Worm (Caenorhabditis elegans) whole organism, midembryonic: ENCODE measurements around the gene arrd-6.

Experiments used
- T22C8.4 ChIP-seq: fragments of 200-800 bp; sonication (Bioruptor generic); IDR thresholded peaks from 2 replicates; pipeline ENCODE4 v1.3.6; 2022; ENCODE audit warnings: missing genetic modification characterization, missing compliant biosample characterization
- cog-1 ChIP-seq: sonication (generic microtip); optimal IDR thresholded peaks from 2 replicates; lab custom pipeline; 2016; ENCODE audit warnings: missing genetic modification characterization, missing compliant biosample characterization
- flt-1 ChIP-seq: fragments of 200-800 bp; sonication (Bioruptor generic); IDR thresholded peaks from 2 replicates; pipeline ENCODE4 v1.3.6; 2022; ENCODE audit warnings: missing genetic modification characterization, missing compliant biosample characterization
- klf-2 ChIP-seq: fragments of 200-800 bp; sonication (Bioruptor generic); conservative IDR thresholded peaks from 2 replicates; pipeline ENCODE4 v1.3.6; 2022; ENCODE audit warnings: missing genetic modification reagents, missing genetic modification characterization, missing compliant biosample characterization
- ref-1 ChIP-seq: fragments of 200-800 bp; sonication (Bioruptor generic); conservative IDR thresholded peaks from 2 replicates; pipeline ENCODE4 v1.3.6; 2022; ENCODE audit warnings: missing genetic modification reagents, missing genetic modification characterization, missing compliant biosample characterization
- tab-1 ChIP-seq: fragments of 200-800 bp; sonication (Bioruptor generic); IDR thresholded peaks from 2 replicates; pipeline ENCODE4 v1.3.6; 2022; ENCODE audit warnings: missing genetic modification characterization, missing compliant biosample characterization
- ztf-23 ChIP-seq: fragments of 200-800 bp; sonication (Bioruptor generic); IDR thresholded peaks from 2 replicates; pipeline ENCODE4 v1.3.6; 2022; ENCODE audit warnings: missing genetic modification reagents, missing genetic modification characterization, missing compliant biosample characterization
- ztf-29 ChIP-seq: fragments of 200-800 bp; sonication (Bioruptor generic); IDR thresholded peaks from 2 replicates; pipeline ENCODE4 v1.3.6; 2022; ENCODE audit warnings: missing genetic modification reagents, missing genetic modification characterization, missing compliant biosample characterization

DNA sequence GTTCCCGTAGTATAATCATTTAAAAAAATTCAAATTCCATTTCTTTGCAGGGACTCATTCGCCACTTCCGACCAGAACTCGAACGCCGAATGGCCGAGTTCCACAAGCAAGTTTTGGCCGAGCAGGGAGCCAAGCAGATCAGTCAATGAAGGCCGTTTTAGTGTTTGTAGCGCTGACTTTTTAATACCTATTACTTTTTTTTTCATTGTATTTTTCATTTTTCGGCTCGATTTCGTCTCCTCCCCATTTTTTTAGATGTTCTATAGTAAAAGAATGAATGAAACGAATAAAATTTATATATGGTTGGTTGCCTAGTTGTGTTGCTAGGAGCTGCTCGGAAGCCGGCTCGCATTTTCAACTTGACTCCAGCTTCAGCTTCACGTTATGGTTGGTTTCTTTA, 42.7 kb upstream of the arrd-6 start, which contains the start of gene C09H10.4:
- TF ChIP-seq tab-1 (no peak), ref-1 (GFP tag; lab: Robert Waterston, UW) (no peak), flt-1 (no peak), ztf-23 (no peak), cog-1 (no peak), klf-2 (no peak), ztf-29 (GFP tag; lab: Robert Waterston, UW) (no peak), T22C8.4 (no peak)
